Fruit fly (Drosophila melanogaster) whole organism, embryonic: ENCODE measurements around the gene Ctns.

Source experiments
- CG13296 ChIP-seq: fragments of 200-800 bp; sonication (Bioruptor generic); optimal IDR thresholded peaks from 3 replicates; lab custom pipeline; 2018; ENCODE audit warnings: missing biosample characterization, mild to moderate bottlenecking, missing genetic modification characterization
- Mes4 ChIP-seq: fragments of 200-800 bp; sonication (Bioruptor generic); optimal IDR thresholded peaks from 2 replicates; lab custom pipeline; 2016; ENCODE audit warnings: missing biosample characterization, missing genetic modification characterization
- Pdp1 ChIP-seq, 2 experiments: fragments of 200-800 bp; sonication (Bioruptor generic); optimal IDR thresholded peaks; 3 replicates each; lab custom pipeline; 2016; ENCODE audit warnings: missing biosample characterization in 2 of 2, missing genetic modification characterization in 2 of 2, mild to moderate bottlenecking in 1 of 2, moderate library complexity in 1 of 2
- dm ChIP-seq: fragments of 200-800 bp; sonication (Bioruptor generic); optimal IDR thresholded peaks from 3 replicates; lab custom pipeline; 2016; ENCODE audit warnings: missing biosample characterization, missing genetic modification characterization
- maf-S ChIP-seq: fragments of 200-800 bp; sonication (Bioruptor generic); optimal IDR thresholded peaks from 2 replicates; lab custom pipeline; 2016; ENCODE audit warnings: missing biosample characterization, missing genetic modification characterization
- pho ChIP-seq: fragments of 200-800 bp; sonication (Bioruptor generic); optimal IDR thresholded peaks from 2 replicates; lab custom pipeline; 2016; ENCODE audit warnings: missing biosample characterization, missing genetic modification characterization
- prd ChIP-seq, 3 experiments: fragments of >200 bp in 2 of 3; fragments of 200-800 bp in 1 of 3; sonication (Bioruptor generic) in 1 of 3; optimal IDR thresholded peaks in 2 of 3; IDR thresholded peaks in 1 of 3; 2 replicates in 2 of 3; 3 replicates in 1 of 3; pipeline versions ENCODE4 v1.3.6 to Lab custom; 2017 to 2022; ENCODE audit warnings: missing biosample characterization in 1 of 3, missing genetic modification characterization in 1 of 3
- pum ChIP-seq: fragments of 200-800 bp; sonication (Bioruptor generic); optimal IDR thresholded peaks from 2 replicates; lab custom pipeline; 2016; ENCODE audit warnings: missing biosample characterization, missing genetic modification characterization
- salm ChIP-seq: fragments of 200-800 bp; sonication (Bioruptor generic); optimal IDR thresholded peaks from 2 replicates; lab custom pipeline; 2018; ENCODE audit warnings: missing biosample characterization, mild to moderate bottlenecking, missing genetic modification characterization

dm6 chr3R:23012017-23012416 is 46.7 kb downstream of the Ctns start, which contains the start of gene CG6688:
- TF ChIP-seq salm (tag; lab: Kevin White, UChicago) = no peak
- no peak for TF ChIP-seq maf-S (GFP tag; lab: Kevin White, UChicago)
- TF ChIP-seq CG13296 (GFP tag; lab: Kevin White, UChicago) = no peak
- no peak for TF ChIP-seq prd (optimal IDR thresholded peaks at IDR 0.05; lab: Kevin White, UChicago)
- no peak for TF ChIP-seq prd (GFP tag; IDR thresholded peaks at IDR 0.05; lab: Robert Waterston, UW)
- no peak for TF ChIP-seq Pdp1 (GFP tag; optimal IDR thresholded peaks at IDR 0.05; lab: Kevin White, UChicago)
- TF ChIP-seq dm (GFP tag; lab: Kevin White, UChicago) = no peak
- no peak for TF ChIP-seq pum (GFP tag; lab: Kevin White, UChicago)
- TF ChIP-seq Mes4 (GFP tag; lab: Kevin White, UChicago) = no peak
- TF ChIP-seq pho (GFP tag; lab: Kevin White, UChicago) = no peak
